Worm (Caenorhabditis elegans): ENCODE data around the gene clc-24.

DNA sequence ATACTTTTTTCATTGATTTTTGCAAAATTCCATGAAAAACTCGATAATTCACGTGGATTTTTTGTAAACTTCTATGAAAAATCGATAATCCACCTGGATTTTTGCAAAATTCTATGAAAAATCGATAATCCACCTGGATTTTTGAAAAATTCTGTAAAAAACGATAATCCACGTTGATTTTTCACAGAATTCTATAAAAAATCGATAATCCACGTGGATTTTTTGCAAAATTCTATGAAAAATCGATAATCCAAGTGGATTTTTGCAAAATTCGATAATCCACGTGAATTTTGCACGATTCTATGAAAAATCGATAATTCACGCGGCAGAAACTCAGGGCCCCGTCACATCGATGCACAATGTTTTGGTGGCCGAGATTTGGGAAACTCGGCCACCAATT is 48.2 kb downstream of the clc-24 start:
- TF ChIP-seq nhr-23 (tag; optimal IDR thresholded peaks at IDR 0.05) (no peak), nhr-11 (tag; optimal IDR thresholded peaks at IDR 0.05) (no peak), ama-1 (optimal IDR thresholded peaks at IDR 0.05) (no peak), nhr-237 (tag; optimal IDR thresholded peaks at IDR 0.05) (no peak), aly-2 (tag; optimal IDR thresholded peaks at IDR 0.05) (no peak), nhr-129 (tag; optimal IDR thresholded peaks at IDR 0.05) (no peak), unc-62 (GFP tag; optimal IDR thresholded peaks at IDR 0.05) (no peak), lin-13 (GFP tag; optimal IDR thresholded peaks at IDR 0.05) (no peak), F13H6.1 (tag; optimal IDR thresholded peaks at IDR 0.05) (no peak)

All from whole organism, L2 larva.